Worm (Caenorhabditis elegans) whole organism, young adult: ENCODE measurements around the gene Y54E2A.10.
A peak's percentile ranks its signal among the peaks of the same experiment; 100 is the strongest.

Experiments
- B0261.1 ChIP-seq: sonication (generic microtip); optimal IDR thresholded peaks from 2 replicates; lab custom pipeline; 2016; ENCODE audit warnings: mild to moderate bottlenecking, missing genetic modification characterization, moderate library complexity, missing compliant biosample characterization
- B0336.3 ChIP-seq: fragments of 200-800 bp; sonication (Bioruptor generic); IDR thresholded peaks from 2 replicates; pipeline ENCODE4 v1.3.6; 2022; ENCODE audit warnings: missing genetic modification characterization, missing compliant biosample characterization
- F23B12.7 ChIP-seq: sonication (generic microtip); optimal IDR thresholded peaks from 2 replicates; lab custom pipeline; 2017; ENCODE audit warnings: missing genetic modification characterization, mild to moderate bottlenecking, missing compliant biosample characterization, antibody characterized with exemption, moderate library complexity; ENCODE audit not compliant: insufficient read depth
- F37B4.10 ChIP-seq: fragments of 200-800 bp; sonication (Bioruptor generic); IDR thresholded peaks from 2 replicates; pipeline ENCODE4 v1.3.6; 2022; ENCODE audit warnings: missing genetic modification characterization, missing compliant biosample characterization
- Y53G8AR.9 ChIP-seq: fragments of 200-800 bp; sonication (Bioruptor generic); conservative IDR thresholded peaks from 2 replicates; pipeline ENCODE4 v1.3.6; 2022; ENCODE audit warnings: missing genetic modification reagents, missing genetic modification characterization, missing compliant biosample characterization
- akir-1 ChIP-seq: fragments of 200-800 bp; sonication (Bioruptor generic); optimal IDR thresholded peaks from 2 replicates; lab custom pipeline; 2018; ENCODE audit warnings: mild to moderate bottlenecking, missing genetic modification characterization, moderate library complexity, missing compliant biosample characterization
- attf-3 ChIP-seq: fragments of 200-800 bp; sonication (Bioruptor generic); conservative IDR thresholded peaks from 2 replicates; pipeline ENCODE4 v1.3.6; 2022; ENCODE audit warnings: missing genetic modification reagents, missing genetic modification characterization, missing compliant biosample characterization
- bed-2 ChIP-seq: fragments of 200-800 bp; sonication (Bioruptor generic); IDR thresholded peaks from 2 replicates; pipeline ENCODE4 v1.3.6; 2022; ENCODE audit warnings: missing genetic modification reagents, missing genetic modification characterization, missing compliant biosample characterization
- ccch-3 ChIP-seq: fragments of 200-800 bp; sonication (Bioruptor generic); optimal IDR thresholded peaks from 2 replicates; lab custom pipeline; 2018; ENCODE audit warnings: mild to moderate bottlenecking, missing genetic modification characterization, missing compliant biosample characterization
- cebp-1 ChIP-seq, 2 experiments: fragments of 200-800 bp in 1 of 2; sonication (Bioruptor generic) in 1 of 2; sonication (generic microtip) in 1 of 2; IDR thresholded peaks in 1 of 2; optimal IDR thresholded peaks in 1 of 2; 2 replicates each; pipeline versions ENCODE4 v1.3.6 to Lab custom; 2017 to 2022; ENCODE audit warnings: missing compliant biosample characterization in 2 of 2, missing genetic modification characterization in 2 of 2, mild to moderate bottlenecking in 1 of 2, missing genetic modification reagents in 1 of 2, moderate library complexity in 1 of 2
- ceh-58 ChIP-seq: fragments of 200-800 bp; sonication (Bioruptor generic); IDR thresholded peaks from 2 replicates; pipeline ENCODE4 v1.3.6; 2022; ENCODE audit warnings: missing genetic modification characterization, missing compliant biosample characterization
- ceh-79 ChIP-seq: sonication (generic microtip); optimal IDR thresholded peaks from 2 replicates; lab custom pipeline; 2017; ENCODE audit warnings: mild to moderate bottlenecking, missing genetic modification characterization, missing compliant biosample characterization
- dox-1 ChIP-seq: fragments of 200-800 bp; sonication (Bioruptor generic); IDR thresholded peaks from 2 replicates; pipeline ENCODE4 v1.3.6; 2022; ENCODE audit warnings: missing genetic modification reagents, missing genetic modification characterization, missing compliant biosample characterization
- dpff-1 ChIP-seq: sonication (generic microtip); optimal IDR thresholded peaks from 2 replicates; lab custom pipeline; 2017; ENCODE audit warnings: mild to moderate bottlenecking, missing genetic modification characterization, missing compliant biosample characterization
- efl-1 ChIP-seq: fragments of 150-350 bp; optimal IDR thresholded peaks from 2 replicates; lab custom pipeline; 2014; ENCODE audit warnings: missing biosample characterization, missing genetic modification reagents, missing genetic modification characterization
- egrh-3 ChIP-seq: fragments of 200-800 bp; sonication (Bioruptor generic); IDR thresholded peaks from 2 replicates; pipeline ENCODE4 v1.3.6; 2022; ENCODE audit warnings: missing genetic modification reagents, missing genetic modification characterization, missing compliant biosample characterization
- ets-4 ChIP-seq: fragments of 200-800 bp; sonication (Bioruptor generic); optimal IDR thresholded peaks from 2 replicates; lab custom pipeline; 2018; ENCODE audit warnings: mild to moderate bottlenecking, missing genetic modification characterization, missing compliant biosample characterization
- hmg-1.2 ChIP-seq: fragments of 200-800 bp; sonication (Bioruptor generic); IDR thresholded peaks from 2 replicates; pipeline ENCODE4 v1.3.6; 2022; ENCODE audit warnings: missing genetic modification reagents, missing genetic modification characterization, missing compliant biosample characterization
- lin-26 ChIP-seq: fragments of 200-800 bp; sonication (Bioruptor generic); IDR thresholded peaks from 2 replicates; pipeline ENCODE4 v1.3.6; 2022; ENCODE audit warnings: missing genetic modification reagents, missing genetic modification characterization, missing compliant biosample characterization
- lin-40 ChIP-seq: sonication (generic microtip); optimal IDR thresholded peaks from 2 replicates; lab custom pipeline; 2016; ENCODE audit warnings: missing genetic modification characterization, mild to moderate bottlenecking, missing compliant biosample characterization, missing genotype, missing genetic modification reagents
- madf-6 ChIP-seq: fragments of 200-800 bp; sonication (Bioruptor generic); IDR thresholded peaks from 2 replicates; pipeline ENCODE4 v1.3.6; 2022; ENCODE audit warnings: missing genetic modification reagents, missing genetic modification characterization, missing compliant biosample characterization
- nfya-1 ChIP-seq: sonication (generic microtip); optimal IDR thresholded peaks from 2 replicates; lab custom pipeline; 2017; ENCODE audit warnings: antibody characterized with exemption, missing compliant biosample characterization, missing genetic modification characterization, borderline replicate concordance; ENCODE audit not compliant: insufficient read depth
- nhr-27 ChIP-seq: fragments of 200-800 bp; sonication (Bioruptor generic); optimal IDR thresholded peaks from 2 replicates; lab custom pipeline; 2018; ENCODE audit warnings: mild to moderate bottlenecking, missing genetic modification characterization, moderate library complexity, missing compliant biosample characterization
- nhr-80 ChIP-seq: sonication (generic microtip); optimal IDR thresholded peaks from 2 replicates; lab custom pipeline; 2016; ENCODE audit warnings: missing genetic modification characterization, missing compliant biosample characterization
- pbrm-1 ChIP-seq: fragments of 200-800 bp; sonication (Bioruptor generic); IDR thresholded peaks from 2 replicates; pipeline ENCODE4 v1.3.6; 2022; ENCODE audit warnings: missing genetic modification reagents, missing genetic modification characterization, missing compliant biosample characterization
- repo-1 ChIP-seq: sonication (generic microtip); optimal IDR thresholded peaks from 2 replicates; lab custom pipeline; 2017; ENCODE audit warnings: mild to moderate bottlenecking, missing genetic modification characterization, missing compliant biosample characterization
- snpc-1.1 ChIP-seq: sonication (generic microtip); optimal IDR thresholded peaks from 2 replicates; lab custom pipeline; 2017; ENCODE audit warnings: missing genetic modification characterization, mild to moderate bottlenecking, missing compliant biosample characterization, antibody characterized with exemption, moderate library complexity, missing genotype, missing genetic modification reagents; ENCODE audit not compliant: insufficient read depth
- snpc-4 ChIP-seq, 5 experiments: fragments of 150-350 bp in 1 of 5; sonication (generic microtip) in 4 of 5; optimal IDR thresholded peaks; 2 replicates each; lab custom pipeline; 2014 to 2018; ENCODE audit warnings: missing genetic modification characterization in 5 of 5, missing biosample characterization in 3 of 5, antibody characterized with exemption in 2 of 5, mild to moderate bottlenecking in 2 of 5, missing compliant biosample characterization in 2 of 5, missing genotype in 2 of 5, moderate library complexity in 2 of 5, missing genetic modification reagents in 1 of 5
- tbx-9 ChIP-seq: sonication (generic microtip); optimal IDR thresholded peaks from 2 replicates; lab custom pipeline; 2016; ENCODE audit warnings: borderline replicate concordance, missing genetic modification characterization, inconsistent platforms, missing compliant biosample characterization
- unc-62 ChIP-seq: fragments of 150-350 bp; optimal IDR thresholded peaks from 2 replicates; lab custom pipeline; 2014; ENCODE audit warnings: missing biosample characterization, missing genetic modification reagents, missing genetic modification characterization
- xnd-1 ChIP-seq: sonication (generic microtip); optimal IDR thresholded peaks from 2 replicates; lab custom pipeline; 2016; ENCODE audit warnings: missing genotype, missing genetic modification reagents, missing genetic modification characterization, missing compliant biosample characterization
- zfh-2 ChIP-seq: fragments of 200-800 bp; sonication (Bioruptor generic); conservative IDR thresholded peaks from 2 replicates; pipeline ENCODE4 v1.3.6; 2022; ENCODE audit warnings: missing genetic modification reagents, missing genetic modification characterization, missing compliant biosample characterization
- ztf-25 ChIP-seq: fragments of 200-800 bp; sonication (Bioruptor generic); IDR thresholded peaks from 2 replicates; pipeline ENCODE4 v1.3.6; 2022; ENCODE audit warnings: missing genetic modification reagents, missing genetic modification characterization, missing compliant biosample characterization
- ztf-6 ChIP-seq: fragments of 200-800 bp; sonication (Bioruptor generic); IDR thresholded peaks from 2 replicates; pipeline ENCODE4 v1.3.6; 2022; ENCODE audit warnings: missing genetic modification reagents, missing genetic modification characterization, missing compliant biosample characterization

Gene Y54E2A.10

DNA sequence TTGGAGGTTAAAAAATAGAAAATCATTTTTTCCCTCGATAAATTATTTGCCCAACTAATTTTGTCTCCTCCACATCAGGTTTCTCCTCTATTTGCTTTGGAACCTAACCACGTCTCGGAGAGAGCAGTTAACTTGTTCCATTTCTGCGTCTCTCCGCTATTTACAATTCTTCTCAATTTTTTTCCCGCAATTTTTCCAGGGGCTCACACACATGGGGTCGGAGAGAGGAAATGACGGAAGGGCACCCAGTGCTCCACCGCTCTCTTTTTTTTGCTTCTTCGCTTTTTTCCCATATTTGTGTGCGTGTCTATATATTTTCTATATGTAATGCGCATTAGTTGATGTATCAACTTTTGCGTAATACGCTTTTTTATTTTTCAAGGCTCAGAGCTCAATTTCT is 19.8 kb downstream of the Y54E2A.10 start:
- TF ChIP-seq snpc-4 (GFP tag; optimal IDR thresholded peaks at IDR 0.05; lab: Kevin White, UChicago) (no peak), snpc-4 (tag; optimal IDR thresholded peaks at IDR 0.05; lab: Kevin White, UChicago) (peak in 1 of 4 experiments; percentile 17), bed-2 (GFP tag; lab: Robert Waterston, UW) (no peak), cebp-1 (GFP tag; IDR thresholded peaks at IDR 0.05; lab: Robert Waterston, UW) (no peak), cebp-1 (tag; optimal IDR thresholded peaks at IDR 0.05; lab: Kevin White, UChicago) (peak; percentile 18), egrh-3 (GFP tag; lab: Robert Waterston, UW) (no peak)

DNA sequence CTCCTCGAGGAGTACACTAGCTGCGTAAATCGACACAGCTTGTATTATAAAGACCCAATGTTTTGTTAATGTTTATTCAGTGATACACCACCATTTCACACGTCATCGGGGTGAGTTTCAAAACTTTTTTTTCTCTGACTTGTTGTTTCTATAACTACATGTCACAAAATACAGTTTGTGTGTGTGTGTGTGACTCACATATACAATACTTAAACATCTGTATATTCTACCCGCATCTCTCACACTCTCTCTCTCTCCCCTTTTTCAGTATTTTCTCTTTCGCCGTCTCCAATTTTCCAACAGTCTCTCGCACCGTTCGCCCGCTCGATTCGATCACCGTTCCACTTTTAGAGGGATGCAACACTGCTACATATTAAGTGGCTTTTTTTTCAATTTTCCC is 20.6 kb downstream of the Y54E2A.10 start:
- TF ChIP-seq unc-62 (GFP tag; lab: Kevin White, UChicago) = peak; percentile 38
- no peak for TF ChIP-seq xnd-1 (tag; lab: Kevin White, UChicago)
- peak; percentile 80; the same call in 1 of the 2 replicates for TF ChIP-seq hmg-1.2 (GFP tag; lab: Robert Waterston, UW)
- no peak for TF ChIP-seq nhr-27 (tag; lab: Kevin White, UChicago)
- no peak for TF ChIP-seq tbx-9 (tag; lab: Kevin White, UChicago)
- TF ChIP-seq zfh-2 = 0 out of 2 replicates have a peak, but pooled peaks have one; percentile 21
- peak; percentile 53 for TF ChIP-seq nhr-80
- no peak for TF ChIP-seq akir-1 (GFP tag; lab: Kevin White, UChicago)
- TF ChIP-seq F23B12.7 = no peak
- 0 out of 2 replicates have a peak, but pooled peaks have one; percentile 12 for TF ChIP-seq cebp-1 (GFP tag; IDR thresholded peaks at IDR 0.05; lab: Robert Waterston, UW)
- peak; percentile 45 for TF ChIP-seq cebp-1 (tag; optimal IDR thresholded peaks at IDR 0.05; lab: Kevin White, UChicago)
- no peak for TF ChIP-seq snpc-1.1 (tag; lab: Kevin White, UChicago)
- TF ChIP-seq madf-6 = no peak
- no peak for TF ChIP-seq ceh-58 (GFP tag; lab: Robert Waterston, UW)
- TF ChIP-seq ceh-79 (tag; lab: Kevin White, UChicago) = no peak
- TF ChIP-seq ztf-6 (GFP tag; lab: Robert Waterston, UW) = no peak
- no peak for TF ChIP-seq lin-26

DNA sequence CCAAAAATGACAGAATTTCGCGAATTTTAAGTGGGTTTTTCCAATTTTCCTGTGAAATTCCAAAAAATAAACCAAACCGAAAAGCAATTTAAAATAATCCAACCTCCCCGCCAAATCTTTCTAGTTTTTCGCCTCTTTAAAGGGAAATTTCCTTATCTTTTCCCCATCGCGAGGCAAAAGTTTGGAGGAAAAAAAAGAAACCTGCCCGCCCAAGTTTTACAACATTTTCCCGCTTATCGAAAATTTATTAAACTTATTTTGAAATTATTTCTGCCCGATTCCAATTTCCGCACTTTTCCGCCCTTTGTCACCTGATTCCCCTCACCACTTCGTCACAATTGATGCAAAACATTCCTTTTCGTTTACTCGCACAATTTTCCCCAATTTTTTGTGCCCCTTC is 21.4 kb downstream of the Y54E2A.10 start, which contains the start of gene osta-3:
Gene osta-3 (plus strand): TSS at position 301 of the 400 bp plus-strand sequence.
- TF ChIP-seq efl-1 (GFP tag; lab: Kevin White, UChicago) (peak; percentile 13), madf-6 (peak; percentile 54; the same call in 1 of the 2 replicates), nfya-1 (tag; lab: Kevin White, UChicago) (no peak)

DNA sequence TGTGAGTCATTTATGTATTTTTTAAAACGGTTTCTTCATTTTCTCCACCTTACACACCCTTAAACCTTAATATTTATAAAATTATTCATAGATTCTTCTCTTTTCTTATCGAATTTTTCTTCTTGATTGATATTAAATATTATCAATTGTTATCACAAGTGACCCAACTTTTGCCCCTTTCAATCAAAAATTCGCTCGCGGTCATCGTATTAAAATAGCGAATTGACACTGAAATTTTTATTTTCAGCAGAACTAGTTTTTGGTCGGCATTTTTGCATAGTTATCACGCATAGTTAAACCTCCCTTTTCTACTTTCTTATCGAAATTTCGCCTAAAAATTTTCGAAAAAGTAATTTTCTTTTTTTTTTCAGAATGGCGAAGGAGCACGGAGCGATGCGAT is 21.8 kb downstream of the Y54E2A.10 start:
- TF ChIP-seq lin-40 (tag; lab: Kevin White, UChicago) (no peak), ztf-25 (GFP tag; lab: Robert Waterston, UW) (no peak), ets-4 (GFP tag; lab: Kevin White, UChicago) (no peak), pbrm-1 (no peak), bed-2 (GFP tag; lab: Robert Waterston, UW) (no peak), tbx-9 (tag; lab: Kevin White, UChicago) (no peak), B0261.1 (no peak), F37B4.10 (GFP tag; lab: Robert Waterston, UW) (no peak), cebp-1 (GFP tag; IDR thresholded peaks at IDR 0.05; lab: Robert Waterston, UW) (no peak), cebp-1 (tag; optimal IDR thresholded peaks at IDR 0.05; lab: Kevin White, UChicago) (peak; percentile 38), repo-1 (tag; lab: Kevin White, UChicago) (no peak), ccch-3 (no peak), Y53G8AR.9 (0 out of 2 replicates have a peak, but pooled peaks have one; percentile 39), dpff-1 (tag; lab: Kevin White, UChicago) (no peak), B0336.3 (GFP tag; lab: Robert Waterston, UW) (no peak), attf-3 (GFP tag; lab: Robert Waterston, UW) (no peak), nhr-80 (peak; percentile 84), dox-1 (GFP tag; lab: Robert Waterston, UW) (peak; percentile 45; the same call in 1 of the 2 replicates), unc-62 (GFP tag; lab: Kevin White, UChicago) (peak; percentile 24)
